Worm (Caenorhabditis elegans) whole organism, L2 larva: ENCODE measurements around the gene snf-11.
"Not testable (repeated sequence)": the region's sequence is repeated elsewhere in the genome, so short reads cannot be mapped to it uniquely, and the experiment has no call there.

Experiments
- ZK546.5 ChIP-seq: sonication (generic microtip); optimal IDR thresholded peaks from 2 replicates; lab custom pipeline; 2017; ENCODE audit warnings: missing biosample characterization, missing genetic modification characterization
- aly-2 ChIP-seq: fragments of 150-350 bp; optimal IDR thresholded peaks from 2 replicates; lab custom pipeline; 2014; ENCODE audit warnings: missing biosample characterization, missing genetic modification characterization
- ama-1 ChIP-seq: fragments of 150-350 bp; optimal IDR thresholded peaks from 2 replicates; lab custom pipeline; 2018; ENCODE audit warnings: inconsistent platforms
- blmp-1 ChIP-seq: sonication (generic microtip); optimal IDR thresholded peaks from 2 replicates; lab custom pipeline; 2017; ENCODE audit warnings: missing genetic modification characterization, mild to moderate bottlenecking, missing compliant biosample characterization, antibody characterized with exemption, moderate library complexity; ENCODE audit not compliant: insufficient read depth
- ceh-16 ChIP-seq: fragments of 150-350 bp; optimal IDR thresholded peaks from 2 replicates; lab custom pipeline; 2014; ENCODE audit warnings: missing biosample characterization, missing genetic modification characterization
- ceh-82 ChIP-seq: fragments of 150-350 bp; optimal IDR thresholded peaks from 2 replicates; lab custom pipeline; 2014; ENCODE audit warnings: missing biosample characterization, missing genetic modification characterization
- crh-2 ChIP-seq: sonication (generic microtip); optimal IDR thresholded peaks from 2 replicates; lab custom pipeline; 2017; ENCODE audit warnings: missing biosample characterization, missing genetic modification characterization
- dmd-4 ChIP-seq: sonication (generic microtip); optimal IDR thresholded peaks from 2 replicates; lab custom pipeline; 2017; ENCODE audit warnings: missing biosample characterization, missing genetic modification characterization
- egl-27 ChIP-seq: sonication (generic microtip); optimal IDR thresholded peaks from 3 replicates; lab custom pipeline; 2017; ENCODE audit warnings: missing biosample characterization, missing genetic modification reagents, missing genetic modification characterization
- elt-1 ChIP-seq: fragments of 150-350 bp; optimal IDR thresholded peaks from 2 replicates; lab custom pipeline; 2014; ENCODE audit warnings: missing biosample characterization, missing genetic modification characterization
- elt-3 ChIP-seq: sonication (generic microtip); optimal IDR thresholded peaks from 2 replicates; lab custom pipeline; 2017; ENCODE audit warnings: missing biosample characterization, missing genetic modification characterization
- fos-1 ChIP-seq: fragments of 150-350 bp; optimal IDR thresholded peaks from 2 replicates; lab custom pipeline; 2014; ENCODE audit warnings: missing biosample characterization, missing genetic modification characterization
- lin-11 ChIP-seq: fragments of 150-350 bp; sonication (generic microtip); optimal IDR thresholded peaks from 2 replicates; lab custom pipeline; 2014; ENCODE audit warnings: missing biosample characterization, missing genetic modification characterization, inconsistent platforms, mixed read lengths
- lin-13 ChIP-seq: fragments of 150-350 bp; optimal IDR thresholded peaks from 2 replicates; lab custom pipeline; 2014; ENCODE audit warnings: missing biosample characterization, missing genetic modification reagents, missing genetic modification characterization
- lin-39 ChIP-seq: fragments of 150-350 bp; optimal IDR thresholded peaks from 2 replicates; lab custom pipeline; 2014; ENCODE audit warnings: missing biosample characterization, missing genetic modification reagents, missing genetic modification characterization
- lsy-2 ChIP-seq, 2 experiments: fragments of 150-350 bp in 1 of 2; sonication (generic microtip) in 1 of 2; optimal IDR thresholded peaks; 2 replicates each; lab custom pipeline; 2014 to 2017; ENCODE audit warnings: missing biosample characterization in 2 of 2, missing genetic modification characterization in 2 of 2
- mab-5 ChIP-seq: fragments of 150-350 bp; optimal IDR thresholded peaks from 2 replicates; lab custom pipeline; 2014; ENCODE audit warnings: missing biosample characterization, missing genetic modification characterization
- mbf-1 ChIP-seq: sonication (generic microtip); optimal IDR thresholded peaks from 2 replicates; lab custom pipeline; 2017; ENCODE audit warnings: missing biosample characterization, missing genetic modification characterization
- mdl-1 ChIP-seq, 2 experiments: fragments of 150-350 bp in 1 of 2; sonication (generic microtip) in 1 of 2; optimal IDR thresholded peaks; 2 replicates each; lab custom pipeline; 2017; ENCODE audit warnings: missing biosample characterization in 2 of 2, missing genetic modification characterization in 2 of 2
- nhr-10 ChIP-seq: sonication (generic microtip); optimal IDR thresholded peaks from 2 replicates; lab custom pipeline; 2017; ENCODE audit warnings: missing biosample characterization, missing genetic modification characterization
- nhr-12 ChIP-seq: fragments of 150-350 bp; optimal IDR thresholded peaks from 2 replicates; lab custom pipeline; 2014; ENCODE audit warnings: missing biosample characterization, missing genetic modification characterization
- nhr-129 ChIP-seq: fragments of 150-350 bp; optimal IDR thresholded peaks from 2 replicates; lab custom pipeline; 2014; ENCODE audit warnings: missing biosample characterization, missing genetic modification characterization
- nhr-21 ChIP-seq: fragments of 150-350 bp; optimal IDR thresholded peaks from 2 replicates; lab custom pipeline; 2014; ENCODE audit warnings: missing biosample characterization, missing genetic modification characterization
- nhr-237 ChIP-seq: fragments of 150-350 bp; optimal IDR thresholded peaks from 2 replicates; lab custom pipeline; 2014; ENCODE audit warnings: missing biosample characterization, missing genetic modification characterization
- nhr-6 ChIP-seq: fragments of 150-350 bp; optimal IDR thresholded peaks from 2 replicates; lab custom pipeline; 2014; ENCODE audit warnings: missing biosample characterization, missing genetic modification characterization
- nhr-77 ChIP-seq: fragments of 150-350 bp; optimal IDR thresholded peaks from 2 replicates; lab custom pipeline; 2014; ENCODE audit warnings: missing biosample characterization, missing genetic modification characterization
- sem-4 ChIP-seq: fragments of 150-350 bp; optimal IDR thresholded peaks from 2 replicates; lab custom pipeline; 2014; ENCODE audit warnings: missing biosample characterization, missing genetic modification reagents, missing genetic modification characterization
- skn-1 ChIP-seq: sonication (generic microtip); optimal IDR thresholded peaks from 2 replicates; lab custom pipeline; 2017; ENCODE audit warnings: missing biosample characterization, missing genetic modification characterization
- sma-9 ChIP-seq, 2 experiments: fragments of 150-350 bp in 1 of 2; sonication (generic microtip) in 1 of 2; optimal IDR thresholded peaks; 2 replicates each; lab custom pipeline; 2014 to 2016; ENCODE audit warnings: missing genetic modification characterization in 2 of 2, mild to moderate bottlenecking in 1 of 2, missing biosample characterization in 1 of 2, missing compliant biosample characterization in 1 of 2, missing genetic modification reagents in 1 of 2, moderate library complexity in 1 of 2
- snpc-4 ChIP-seq: fragments of 150-350 bp; optimal IDR thresholded peaks from 2 replicates; lab custom pipeline; 2014; ENCODE audit warnings: missing biosample characterization, missing genetic modification characterization
- unc-39 ChIP-seq: fragments of 150-350 bp; optimal IDR thresholded peaks from 2 replicates; lab custom pipeline; 2014; ENCODE audit warnings: missing biosample characterization, missing genetic modification characterization
- ztf-1 ChIP-seq: fragments of 200-800 bp; sonication (Bioruptor generic); conservative IDR thresholded peaks from 2 replicates; pipeline ENCODE4 v1.3.6; 2022; ENCODE audit warnings: missing genetic modification characterization, missing compliant biosample characterization
- ztf-11 ChIP-seq: sonication (generic microtip); optimal IDR thresholded peaks from 2 replicates; lab custom pipeline; 2017; ENCODE audit warnings: missing biosample characterization, missing genetic modification characterization

snf-11 gene

ce11 chrV:11298632-11299031, 9.6 kb downstream of the snf-11 start, which contains the start of gene T03F7.5:
Gene T03F7.5 (minus strand): TSS chrV:11298732.
- TF ChIP-seq mab-5 (no peak), ztf-1 (no peak), ama-1 (no peak), nhr-12 (tag; lab: Kevin White, UChicago) (no peak), ceh-16 (tag; lab: Kevin White, UChicago) (no peak), nhr-129 (tag; lab: Kevin White, UChicago) (no peak), fos-1 (tag; lab: Kevin White, UChicago) (no peak), aly-2 (no peak), egl-27 (tag; lab: Kevin White, UChicago) (no peak), lsy-2 (tag; optimal IDR thresholded peaks at IDR 0.05; lab: Kevin White, UChicago) (no peak)
- TF ChIP-seq, all 48 proteins: peak for 0

- TF ChIP-seq lin-13 (no peak), blmp-1 (tag; lab: Kevin White, UChicago) (no peak), nhr-129 (tag; lab: Kevin White, UChicago) (no peak), nhr-10 (tag; lab: Kevin White, UChicago) (no peak), skn-1 (tag; lab: Kevin White, UChicago) (no peak), elt-3 (tag; lab: Kevin White, UChicago) (no peak), sem-4 (tag; lab: Kevin White, UChicago) (no peak), aly-2 (no peak), mdl-1 (tag; optimal IDR thresholded peaks at IDR 0.05; lab: Kevin White, UChicago) (no peak), sma-9 (GFP tag; optimal IDR thresholded peaks at IDR 0.05; lab: Kevin White, UChicago) (no peak), sma-9 (tag; optimal IDR thresholded peaks at IDR 0.05; lab: Kevin White, UChicago) (no peak), snpc-4 (tag; lab: Kevin White, UChicago) (no peak), mab-5 (no peak), elt-1 (tag; lab: Kevin White, UChicago) (no peak), nhr-237 (tag; lab: Kevin White, UChicago) (no peak)
Measured at ce11 chrV:11294393-11294792, 13.9 kb downstream of the snf-11 start, which contains the start of gene T03F7.6. Gene T03F7.6 (plus strand): TSS chrV:11294693.

DNA sequence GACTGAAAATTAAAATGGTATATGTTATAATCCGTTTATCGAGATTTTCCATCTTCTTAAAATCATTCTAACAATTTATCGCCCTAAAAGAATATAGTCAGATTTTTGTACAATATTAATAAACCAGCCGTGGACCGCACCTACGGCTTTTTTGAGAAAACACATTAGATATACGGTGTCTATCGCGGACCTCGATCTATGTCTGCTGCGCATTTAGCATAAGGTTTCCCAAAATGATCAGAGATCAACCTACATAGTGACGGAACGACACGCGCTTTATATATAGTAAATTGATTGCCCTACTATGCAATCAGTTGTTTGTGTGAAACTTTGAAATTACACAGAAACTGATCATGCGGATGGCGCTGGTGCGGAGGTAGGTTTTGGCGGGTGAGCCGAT, 15.6 kb downstream of the snf-11 start:
- no peak for TF ChIP-seq crh-2 (tag; lab: Kevin White, UChicago)
- no peak for TF ChIP-seq sem-4 (tag; lab: Kevin White, UChicago)
- no peak for TF ChIP-seq nhr-129 (tag; lab: Kevin White, UChicago)
- no peak for TF ChIP-seq mbf-1 (tag; lab: Kevin White, UChicago)
- TF ChIP-seq nhr-21 (tag; lab: Kevin White, UChicago), result no peak
- no peak for TF ChIP-seq lin-39 (tag; lab: Kevin White, UChicago)

DNA sequence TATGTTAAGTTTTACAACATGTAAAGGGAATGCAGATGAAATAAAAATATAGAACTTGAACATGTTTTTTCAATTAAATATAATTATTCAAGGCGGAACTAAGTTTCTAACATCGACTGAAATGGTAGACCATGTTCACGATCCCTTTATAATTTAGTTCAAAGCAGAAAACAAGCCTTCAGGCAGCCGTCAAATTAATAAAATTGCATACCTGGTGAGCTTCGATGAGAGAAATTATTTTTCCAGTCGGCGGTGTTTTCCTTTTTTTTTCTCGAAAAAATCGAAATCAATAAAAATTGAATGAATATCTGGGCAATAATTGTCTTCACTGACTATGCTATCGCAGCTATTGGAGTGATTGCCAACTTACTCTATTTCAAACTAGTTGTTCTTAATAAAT, 17.4 kb downstream of the snf-11 start, which contains the start of gene C03E10.1:
C03E10.1 (plus strand) TSS at position 301 of the 400 bp plus-strand sequence.
- TF ChIP-seq nhr-77 (tag; lab: Kevin White, UChicago), result no peak
- no peak for TF ChIP-seq ceh-82 (tag; lab: Kevin White, UChicago)
- no peak for TF ChIP-seq lin-11 (tag; lab: Kevin White, UChicago)
- TF ChIP-seq ztf-11 (tag; lab: Kevin White, UChicago), result no peak
- TF ChIP-seq nhr-237 (tag; lab: Kevin White, UChicago), result no peak
- TF ChIP-seq unc-39 (tag; lab: Kevin White, UChicago), result no peak
- TF ChIP-seq ZK546.5, result no peak
- no peak for TF ChIP-seq elt-3 (tag; lab: Kevin White, UChicago)
- no peak for TF ChIP-seq nhr-21 (tag; lab: Kevin White, UChicago)
- TF ChIP-seq nhr-6 (tag; lab: Kevin White, UChicago), result no peak
- TF ChIP-seq, all 48 proteins: peak for 0

DNA sequence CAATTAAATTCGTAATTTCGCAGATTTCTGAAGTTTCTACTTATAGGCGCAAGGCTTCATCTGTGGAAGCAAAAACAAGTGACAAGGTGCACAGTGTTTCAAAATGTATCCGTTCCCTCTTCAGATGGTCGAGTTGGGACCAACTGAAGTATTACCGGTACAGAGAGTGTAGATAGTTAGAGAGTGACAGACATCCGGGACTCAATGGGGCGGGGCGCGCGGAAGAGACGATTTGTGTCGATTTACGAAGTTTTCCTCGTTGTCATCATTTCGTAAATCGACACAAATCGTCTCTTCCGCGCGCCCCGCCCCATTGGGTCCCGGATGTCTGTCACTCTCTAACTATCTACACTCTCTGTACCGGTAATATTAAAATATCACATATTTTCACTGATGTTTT, 22.1 kb downstream of the snf-11 start, which contains the start of gene C03E10.3:
C03E10.3 (plus strand) TSS at position 301 of the 400 bp plus-strand sequence.
- not testable (repeated sequence) for TF ChIP-seq nhr-6 (tag; lab: Kevin White, UChicago); mab-5; dmd-4 (tag; lab: Kevin White, UChicago)
- TF ChIP-seq, all 48 proteins: peak for 0; not testable (repeated sequence) for 48
